Worm (Caenorhabditis elegans): Measurements from ENCODE around the gene F37B4.10.

Gene F37B4.10

DNA sequence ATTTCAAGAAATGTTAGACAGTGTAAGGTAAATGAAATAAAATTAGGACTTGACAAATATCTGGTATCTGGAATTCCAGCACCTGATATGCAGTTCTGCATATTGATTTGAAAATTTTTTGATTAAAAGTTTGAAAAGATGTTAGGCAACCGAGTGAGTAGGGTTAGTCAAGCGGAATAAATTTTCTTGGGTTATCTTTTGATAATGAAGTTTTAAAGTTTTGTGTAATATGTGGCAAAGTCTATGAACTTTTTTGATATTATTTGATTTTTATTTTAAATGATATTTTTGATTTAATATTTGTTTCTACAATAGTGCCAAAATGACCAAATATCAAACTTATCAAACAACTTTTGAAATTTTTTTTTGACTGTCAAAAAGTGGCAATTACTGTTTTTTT lies 7.9 kb downstream of the F37B4.10 start, which contains the start of gene srh-241:
Gene srh-241 (minus strand): TSS at position 101 of the 400 bp plus-strand sequence.
- TF ChIP-seq ztf-16 (tag; optimal IDR thresholded peaks at IDR 0.05), result no peak
- no peak for TF ChIP-seq ref-2 (tag; optimal IDR thresholded peaks at IDR 0.05)
- no peak for TF ChIP-seq ceh-24 (tag; optimal IDR thresholded peaks at IDR 0.05)
- TF ChIP-seq hlh-6 (tag; optimal IDR thresholded peaks at IDR 0.05), result no peak
- TF ChIP-seq F13H6.1 (tag; optimal IDR thresholded peaks at IDR 0.05), result no peak
- no peak for TF ChIP-seq pax-1 (tag; optimal IDR thresholded peaks at IDR 0.05)
- no peak for TF ChIP-seq sox-2 (GFP tag; IDR thresholded peaks at IDR 0.05)
- no peak for TF ChIP-seq elt-2 (tag; optimal IDR thresholded peaks at IDR 0.05)
- TF ChIP-seq tbx-2 (tag; optimal IDR thresholded peaks at IDR 0.05), result no peak
- no peak for TF ChIP-seq T23F11.4 (GFP tag; optimal IDR thresholded peaks at IDR 0.05)
- no peak for TF ChIP-seq dmd-4 (tag; optimal IDR thresholded peaks at IDR 0.05; ENCODE audit: borderline replicate concordance)
- TF ChIP-seq ceh-22 (tag; optimal IDR thresholded peaks at IDR 0.05), result no peak
- no peak for TF ChIP-seq pag-3 (tag; optimal IDR thresholded peaks at IDR 0.05; ENCODE audit: borderline replicate concordance)
- TF ChIP-seq ceh-14 (tag; optimal IDR thresholded peaks at IDR 0.05), result no peak
- no peak for TF ChIP-seq elt-4 (tag; optimal IDR thresholded peaks at IDR 0.05)
- TF ChIP-seq fkh-6 (tag; optimal IDR thresholded peaks at IDR 0.05), result no peak
- TF ChIP-seq K02D7.2 (tag; optimal IDR thresholded peaks at IDR 0.05), result no peak

DNA sequence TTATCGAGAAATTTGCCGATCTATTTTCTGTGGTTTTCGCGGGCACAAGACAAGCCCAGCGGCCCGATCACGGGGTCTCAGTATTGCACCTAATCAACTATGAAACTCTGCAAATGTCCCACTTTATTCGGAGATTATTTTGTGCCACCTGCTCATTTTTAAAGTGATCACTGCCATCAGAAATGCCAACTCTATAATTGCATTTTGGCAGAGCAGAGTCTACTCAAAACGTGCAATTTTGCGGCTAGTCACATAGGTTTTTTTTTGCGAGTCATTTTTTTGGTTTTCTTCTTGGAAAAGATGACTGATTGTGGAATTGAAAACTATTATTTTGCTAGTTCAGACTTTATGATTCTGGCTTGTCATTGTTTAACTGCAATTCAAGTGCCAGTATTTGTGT lies 12.5 kb downstream of the F37B4.10 start, which contains the start of gene srh-240:
Gene srh-240 (plus strand): TSS at position 301 of the 400 bp plus-strand sequence.
- TF ChIP-seq ceh-6 (GFP tag; optimal IDR thresholded peaks at IDR 0.05) (no peak), dmd-4 (tag; optimal IDR thresholded peaks at IDR 0.05; ENCODE audit: borderline replicate concordance) (no peak), ceh-14 (tag; optimal IDR thresholded peaks at IDR 0.05) (no peak)

DNA sequence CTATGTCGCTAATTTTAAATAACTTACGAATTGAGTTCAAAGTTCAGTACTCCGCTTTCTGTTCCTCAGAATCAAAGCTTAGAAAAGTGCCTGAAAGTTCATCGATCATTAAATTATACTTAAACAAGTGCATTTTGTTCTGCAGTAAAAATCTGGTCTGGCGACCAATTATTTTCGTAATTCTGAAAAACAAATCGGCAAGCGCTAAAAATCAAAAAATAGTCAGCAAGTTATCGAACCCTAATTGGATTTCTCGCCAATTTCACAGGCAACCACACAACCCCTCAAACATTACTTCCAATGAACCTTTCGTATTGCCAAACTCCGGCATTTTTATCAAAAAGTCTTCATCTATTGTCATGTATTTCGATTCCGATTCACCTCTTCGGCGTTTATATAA lies 14.4 kb downstream of the F37B4.10 start, which contains the start of gene srh-272:
Gene srh-272 (plus strand): TSS at position 301 of the 400 bp plus-strand sequence.
- no peak for TF ChIP-seq ceh-30 (tag; optimal IDR thresholded peaks at IDR 0.05)
- no peak for TF ChIP-seq unc-3 (GFP tag; conservative IDR thresholded peaks at IDR 0.05)
- no peak for TF ChIP-seq unc-3 (tag; optimal IDR thresholded peaks at IDR 0.05)
- no peak for TF ChIP-seq hlh-30 (tag; optimal IDR thresholded peaks at IDR 0.05; ENCODE audit: insufficient read depth)
- no peak for TF ChIP-seq nhr-11 (tag; optimal IDR thresholded peaks at IDR 0.05)
- TF ChIP-seq elt-4 (tag; optimal IDR thresholded peaks at IDR 0.05), result no peak
- no peak for TF ChIP-seq ceh-9 (tag; optimal IDR thresholded peaks at IDR 0.05)
- TF ChIP-seq sdc-2 (tag; optimal IDR thresholded peaks at IDR 0.05), result no peak
- no peak for TF ChIP-seq pha-4 (tag; optimal IDR thresholded peaks at IDR 0.05)
- TF ChIP-seq pat-9 (tag; optimal IDR thresholded peaks at IDR 0.05), result no peak
- no peak for TF ChIP-seq sox-2 (GFP tag; IDR thresholded peaks at IDR 0.05)
- TF ChIP-seq pax-1 (tag; optimal IDR thresholded peaks at IDR 0.05), result no peak
- no peak for TF ChIP-seq ref-2 (tag; optimal IDR thresholded peaks at IDR 0.05)
- TF ChIP-seq fkh-6 (tag; optimal IDR thresholded peaks at IDR 0.05), result no peak
- TF ChIP-seq ttx-3 (tag; optimal IDR thresholded peaks at IDR 0.05), result no peak

DNA sequence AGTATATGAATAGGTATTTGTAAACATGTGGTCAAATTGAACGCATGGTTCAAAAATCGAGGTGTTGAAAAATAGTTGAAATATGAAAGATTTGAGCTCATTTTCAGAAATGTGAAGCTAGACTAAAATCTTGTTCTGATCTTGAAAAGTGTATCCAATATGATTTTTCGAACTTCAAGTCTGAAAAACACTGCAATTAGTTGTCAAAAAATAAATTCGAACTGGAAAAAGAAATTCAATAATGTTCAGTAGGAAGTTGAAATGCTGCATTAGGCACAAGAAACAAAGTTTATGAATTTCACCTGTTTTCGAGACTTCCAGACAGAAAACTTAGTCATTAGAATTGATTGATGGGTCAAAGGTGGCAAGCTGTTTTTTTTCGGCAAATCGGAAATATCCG lies 15.9 kb downstream of the F37B4.10 start, which contains the start of gene srh-270:
Gene srh-270 (minus strand): TSS at position 101 of the 400 bp plus-strand sequence.
- TF ChIP-seq ref-2 (tag; optimal IDR thresholded peaks at IDR 0.05) (no peak), pqm-1 (tag; optimal IDR thresholded peaks at IDR 0.05) (no peak), ceh-6 (GFP tag; optimal IDR thresholded peaks at IDR 0.05) (no peak), ceh-34 (tag; optimal IDR thresholded peaks at IDR 0.05) (no peak), hlh-15 (tag; optimal IDR thresholded peaks at IDR 0.05) (no peak)

DNA sequence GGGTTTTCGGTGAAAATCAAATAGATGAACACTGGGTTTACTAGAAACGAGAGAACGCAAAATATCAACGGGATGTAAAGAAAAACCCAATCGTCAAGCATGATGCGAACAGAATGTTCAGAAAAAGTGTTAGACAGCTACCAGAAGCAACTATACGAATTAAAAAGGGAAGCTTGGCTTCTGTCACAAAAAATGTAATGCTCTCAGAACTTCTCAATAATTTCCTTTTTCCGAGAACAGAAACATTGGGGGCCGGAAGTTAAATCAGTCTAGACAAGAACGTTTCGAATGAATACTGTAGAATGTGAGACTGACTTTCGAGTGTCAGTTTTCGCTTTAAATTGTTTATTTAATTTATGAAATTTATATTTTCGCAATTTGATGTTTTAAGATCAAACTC lies 17.7 kb downstream of the F37B4.10 start, which contains the start of gene srj-54:
Gene srj-54 (minus strand): TSS at position 101 of the 400 bp plus-strand sequence.
- TF ChIP-seq T23F11.4 (GFP tag; optimal IDR thresholded peaks at IDR 0.05), result no peak
- TF ChIP-seq F13H6.1 (tag; optimal IDR thresholded peaks at IDR 0.05), result no peak
- no peak for TF ChIP-seq madf-2 (tag; optimal IDR thresholded peaks at IDR 0.05)
- no peak for TF ChIP-seq pros-1 (tag; optimal IDR thresholded peaks at IDR 0.05)

Measured in whole organism, late embryonic.